Worm (Caenorhabditis elegans) whole organism, late embryonic: ENCODE data around the gene Y51H4A.13.

Experiments used
- nhr-11 ChIP-seq: fragments of 150-350 bp; optimal IDR thresholded peaks from 2 replicates; lab custom pipeline; 2014; ENCODE audit warnings: missing biosample characterization, missing genetic modification characterization
- unc-42 ChIP-seq: sonication (generic microtip); optimal IDR thresholded peaks from 2 replicates; lab custom pipeline; 2016; ENCODE audit warnings: missing genotype, missing genetic modification characterization, missing compliant biosample characterization
- zip-5 ChIP-seq: sonication (generic microtip); optimal IDR thresholded peaks from 2 replicates; lab custom pipeline; 2016; ENCODE audit warnings: missing genetic modification characterization, missing compliant biosample characterization

ce11 chrIV:16684224-16684623 lies 38.1 kb upstream of the Y51H4A.13 start:
- no peak for TF ChIP-seq zip-5
- TF ChIP-seq nhr-11, result no peak
- TF ChIP-seq unc-42 (tag; lab: Kevin White, UChicago), result no peak
